ENCODE assay signal across 5 worm cellular contexts in the genomic region with DNA sequence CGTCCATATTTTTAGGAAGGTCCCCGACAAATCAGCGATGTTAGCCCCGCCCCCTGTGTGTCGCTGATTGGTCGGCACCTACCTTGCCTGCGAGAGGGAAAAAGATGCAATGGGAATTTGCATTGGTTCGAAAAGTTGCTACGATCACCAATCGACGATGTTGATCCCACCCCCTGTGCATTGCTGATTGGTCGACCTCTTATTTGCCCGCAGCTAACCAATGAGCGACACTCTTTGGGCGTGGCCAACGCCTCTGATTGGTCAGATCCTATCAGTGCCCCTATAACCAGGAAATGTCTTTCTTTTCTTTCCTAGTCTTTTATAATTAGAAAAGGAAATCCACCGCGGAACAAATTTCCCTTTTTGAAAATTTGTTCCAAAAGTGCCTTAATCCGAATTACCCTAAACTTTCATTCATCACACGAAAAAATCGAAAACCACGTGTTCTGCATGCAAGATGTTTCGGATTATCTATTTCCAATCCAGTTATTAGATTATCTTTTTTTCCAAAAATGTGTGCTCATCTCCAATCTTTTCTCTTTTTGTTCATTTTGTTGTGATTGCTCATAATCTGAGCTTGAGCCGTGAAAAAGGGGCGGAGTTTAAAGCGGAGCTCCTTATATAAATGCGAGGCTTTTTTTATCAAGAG.
A peak's percentile ranks its signal among the peaks of the same experiment; 100 is the strongest.
TF ChIP-seq lines count a peak whose summit lies in the region.

No protein-coding gene starts in this region.

TF ChIP-seq in whole organism, L1 larva, 84 proteins besides CTCF, POLR2A, EP300 and RAD21:
- peak; percentile 91 for TF ChIP-seq dsc-1 (tag; optimal IDR thresholded peaks at IDR 0.05; lab: Kevin White, UChicago)
- TF ChIP-seq jun-1 (tag; optimal IDR thresholded peaks at IDR 0.05; lab: Kevin White, UChicago), result no peak

TF ChIP-seq in whole organism, L3 larva, 47 proteins besides CTCF, POLR2A, EP300 and RAD21:
- TF ChIP-seq egl-27 (tag; optimal IDR thresholded peaks at IDR 0.05; lab: Kevin White, UChicago), result no peak
- TF ChIP-seq ztf-11 (tag; optimal IDR thresholded peaks at IDR 0.05; lab: Kevin White, UChicago), result no peak
- TF ChIP-seq ceh-82 (tag; optimal IDR thresholded peaks at IDR 0.05; lab: Kevin White, UChicago), result no peak
- TF ChIP-seq nfya-1 (tag; optimal IDR thresholded peaks at IDR 0.05; lab: Kevin White, UChicago; ENCODE audit: insufficient read depth), result peak; percentile 90
- no peak for TF ChIP-seq unc-39 (tag; optimal IDR thresholded peaks at IDR 0.05; lab: Kevin White, UChicago)
- TF ChIP-seq elt-2 (tag; optimal IDR thresholded peaks at IDR 0.05; lab: Kevin White, UChicago), result no peak
- TF ChIP-seq ceh-28 (tag; optimal IDR thresholded peaks at IDR 0.05; lab: Kevin White, UChicago), result no peak
- no peak for TF ChIP-seq R02D3.7 (tag; optimal IDR thresholded peaks at IDR 0.05; lab: Kevin White, UChicago)
- TF ChIP-seq nhr-11 (tag; optimal IDR thresholded peaks at IDR 0.05; lab: Kevin White, UChicago), result no peak

TF ChIP-seq in whole organism, L4 larva, 104 proteins besides CTCF, POLR2A, EP300 and RAD21:
- no peak for TF ChIP-seq tag-97 (GFP tag; IDR thresholded peaks at IDR 0.05; lab: Robert Waterston, UW)
- no peak for TF ChIP-seq dmd-9 (GFP tag; IDR thresholded peaks at IDR 0.05; lab: Robert Waterston, UW)
- 0 out of 2 replicates have a peak, but pooled peaks have one; percentile 7 for TF ChIP-seq tra-1 (GFP tag; IDR thresholded peaks at IDR 0.05; lab: Robert Waterston, UW)
- peak in 1 of 2 experiments; percentile 6 for TF ChIP-seq unc-62 (GFP tag; optimal IDR thresholded peaks at IDR 0.05 in 1 of 2; lab: Kevin White, UChicago)
- TF ChIP-seq unc-62 (tag; optimal IDR thresholded peaks at IDR 0.05; lab: Kevin White, UChicago), result no peak
- peak; percentile 66 for TF ChIP-seq aha-1 (tag; lab: Kevin White, UChicago)
- no peak for TF ChIP-seq daf-16 (GFP tag; optimal IDR thresholded peaks at IDR 0.05; lab: Kevin White, UChicago)
- TF ChIP-seq daf-16 (tag; optimal IDR thresholded peaks at IDR 0.05; lab: Kevin White, UChicago), result no peak
- TF ChIP-seq R02D3.7 (tag; optimal IDR thresholded peaks at IDR 0.05; lab: Kevin White, UChicago), result no peak
- TF ChIP-seq unc-39 (tag; optimal IDR thresholded peaks at IDR 0.05; lab: Kevin White, UChicago), result no peak

TF ChIP-seq in whole organism, late embryonic, 69 proteins besides CTCF, POLR2A, EP300 and RAD21:
- no peak for TF ChIP-seq nhr-232 (tag; optimal IDR thresholded peaks at IDR 0.05; lab: Kevin White, UChicago)
- peak; percentile 92 for TF ChIP-seq nfya-1 (tag; optimal IDR thresholded peaks at IDR 0.05; lab: Kevin White, UChicago)
TF ChIP-seq in whole organism, late embryonic: peak in this region for 1.

TF ChIP-seq in whole organism, young adult, 124 proteins besides CTCF, POLR2A, EP300 and RAD21:
- TF ChIP-seq chd-7 (tag; optimal IDR thresholded peaks at IDR 0.05; lab: Kevin White, UChicago) (no peak), mcd-1 (GFP tag; IDR thresholded peaks at IDR 0.05; lab: Robert Waterston, UW) (no peak), zfh-2 (GFP tag; conservative IDR thresholded peaks at IDR 0.05; lab: Robert Waterston, UW) (0 out of 2 replicates have a peak, but pooled peaks have one; percentile 32), nfyb-1 (GFP tag; IDR thresholded peaks at IDR 0.05; lab: Robert Waterston, UW) (peak; percentile 89; the same call in 1 of the 2 replicates)
TF ChIP-seq in whole organism, young adult: peak in this region for 2.
